Fruit fly (Drosophila melanogaster) S2 (cell line): ENCODE measurements around the gene roq.

Experiments
- CG8478 ChIP-seq: fragments of >200 bp; optimal IDR thresholded peaks from 2 replicates; lab custom pipeline; 2018
- CTCF ChIP-seq, 2 experiments: fragments of >200 bp; optimal IDR thresholded peaks; 2 replicates each; lab custom pipeline; 2018

dm6 chr3L:16383056-16383455 lies 4.7 kb upstream of the roq start:
- TF ChIP-seq CTCF (optimal IDR thresholded peaks at IDR 0.05; lab: Kevin White, UChicago) = no peak
- no peak for TF ChIP-seq CG8478 (lab: Kevin White, UChicago)
